Fruit fly (Drosophila melanogaster): Measurements from ENCODE around the gene wdb.

Gene wdb

DNA sequence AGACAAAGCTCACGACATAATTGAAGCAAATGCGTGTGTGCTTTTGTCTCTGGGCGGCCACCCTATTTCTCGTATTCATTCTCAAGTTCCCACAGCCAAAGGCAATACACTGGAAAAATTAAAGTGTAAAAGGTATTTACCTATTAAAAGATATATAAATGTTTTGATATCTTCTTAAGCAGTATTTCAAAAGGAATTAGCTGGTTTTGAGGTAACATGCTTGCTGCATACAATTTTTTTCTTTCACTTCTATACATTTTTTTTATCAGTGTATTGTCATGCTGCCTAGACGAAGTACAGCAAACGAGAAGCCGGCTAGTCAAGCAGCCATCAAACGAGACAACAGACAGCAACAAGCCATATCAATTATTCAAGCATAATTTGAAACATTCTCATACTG lies 31.8 kb upstream of the wdb start:
- no peak for TF ChIP-seq foxo (GFP tag; optimal IDR thresholded peaks at IDR 0.05)
- no peak for TF ChIP-seq N (GFP tag; optimal IDR thresholded peaks at IDR 0.05)
- no peak for TF ChIP-seq Dif (GFP tag; optimal IDR thresholded peaks at IDR 0.05; ENCODE audit: partially characterized antibody)
- TF ChIP-seq dmrt93B (GFP tag; optimal IDR thresholded peaks at IDR 0.05): no peak
- TF ChIP-seq OdsH (GFP tag; optimal IDR thresholded peaks at IDR 0.05): no peak
- no peak for TF ChIP-seq Vsx2 (GFP tag; optimal IDR thresholded peaks at IDR 0.05; ENCODE audit: partially characterized antibody)
- TF ChIP-seq Dfd (GFP tag; optimal IDR thresholded peaks at IDR 0.05): no peak
- no peak for TF ChIP-seq rgr (GFP tag; optimal IDR thresholded peaks at IDR 0.05)
- no peak for TF ChIP-seq pan (optimal IDR thresholded peaks at IDR 0.05)
- TF ChIP-seq brk (GFP tag; optimal IDR thresholded peaks at IDR 0.05): no peak
- no peak for TF ChIP-seq lola (GFP tag; optimal IDR thresholded peaks at IDR 0.05)
- no peak for TF ChIP-seq sv (GFP tag; optimal IDR thresholded peaks at IDR 0.05)
- no peak for TF ChIP-seq Hnf4 (GFP tag; optimal IDR thresholded peaks at IDR 0.05)
- TF ChIP-seq psq (GFP tag; optimal IDR thresholded peaks at IDR 0.05): no peak

dm6 chr3R:27610622-27611021 lies 28.6 kb upstream of the wdb start:
- TF ChIP-seq pan (optimal IDR thresholded peaks at IDR 0.05): no peak
- TF ChIP-seq jim (GFP tag; optimal IDR thresholded peaks at IDR 0.05): no peak
- no peak for TF ChIP-seq CrebA (GFP tag; optimal IDR thresholded peaks at IDR 0.05; ENCODE audit: borderline replicate concordance)
- no peak for TF ChIP-seq dmrt93B (GFP tag; optimal IDR thresholded peaks at IDR 0.05)
- no peak for TF ChIP-seq h (GFP tag; optimal IDR thresholded peaks at IDR 0.05)
- no peak for TF ChIP-seq Sp1 (GFP tag; optimal IDR thresholded peaks at IDR 0.05)
- TF ChIP-seq lola (GFP tag; optimal IDR thresholded peaks at IDR 0.05): no peak
- no peak for TF ChIP-seq Mio (GFP tag; optimal IDR thresholded peaks at IDR 0.05)
- no peak for TF ChIP-seq Jra (GFP tag; optimal IDR thresholded peaks at IDR 0.05)
- TF ChIP-seq rgr (GFP tag; optimal IDR thresholded peaks at IDR 0.05): no peak

DNA sequence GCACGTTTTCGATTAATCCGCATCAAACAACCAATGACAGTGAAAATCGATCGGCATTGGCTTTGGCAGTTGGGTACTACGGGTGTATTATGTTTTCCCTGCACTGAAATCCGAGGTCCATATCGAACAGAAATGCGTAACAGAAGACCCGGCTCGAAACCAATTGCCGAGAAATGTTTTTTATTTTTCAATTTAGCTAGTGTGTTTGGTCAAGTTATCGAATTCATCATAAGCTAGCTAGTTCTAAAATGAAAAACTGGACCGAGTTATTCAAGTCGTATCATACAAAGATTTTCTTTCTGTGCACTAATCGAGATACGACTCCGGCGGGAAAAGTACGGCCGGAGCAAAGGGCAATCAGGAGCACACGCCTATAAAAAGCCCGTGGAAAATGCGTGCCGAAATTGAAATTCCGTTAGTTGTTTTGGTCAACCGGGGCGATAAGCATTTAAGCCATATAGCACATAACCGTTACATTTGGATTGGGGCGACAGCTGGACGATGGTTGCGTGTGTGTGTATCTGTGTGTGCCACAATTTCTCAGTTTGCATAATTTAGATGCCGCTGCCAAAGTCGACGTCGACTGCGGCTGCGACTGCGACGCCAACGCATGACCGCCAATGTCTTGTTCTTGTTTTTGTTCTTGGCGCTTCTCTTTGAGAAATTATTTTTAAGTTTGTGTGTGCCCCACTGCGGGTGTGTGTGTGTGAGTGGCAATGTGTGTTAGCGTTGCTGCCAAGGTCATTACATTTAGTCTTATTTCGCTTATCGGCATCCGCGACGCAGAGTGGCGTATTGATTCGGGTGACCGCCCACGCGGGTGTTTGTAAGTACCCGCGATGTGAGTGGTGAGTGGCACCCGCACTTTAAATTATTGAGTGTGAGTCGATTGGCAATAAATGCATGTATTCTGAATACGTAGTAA lies 27.3 kb upstream of the wdb start:
- TF ChIP-seq jim (GFP tag; optimal IDR thresholded peaks at IDR 0.05): no peak
- TF ChIP-seq br (GFP tag; optimal IDR thresholded peaks at IDR 0.05): no peak
- no peak for TF ChIP-seq CrebA (GFP tag; optimal IDR thresholded peaks at IDR 0.05; ENCODE audit: borderline replicate concordance)
- TF ChIP-seq Rel (GFP tag; optimal IDR thresholded peaks at IDR 0.05): no peak
- no peak for TF ChIP-seq Rel (tag; optimal IDR thresholded peaks at IDR 0.05)
- no peak for TF ChIP-seq dsf (GFP tag; optimal IDR thresholded peaks at IDR 0.05; ENCODE audit: borderline replicate concordance)
- TF ChIP-seq CG9705 (GFP tag; optimal IDR thresholded peaks at IDR 0.05): no peak
- no peak for TF ChIP-seq fru (GFP tag; optimal IDR thresholded peaks at IDR 0.05)
- TF ChIP-seq sv (GFP tag; optimal IDR thresholded peaks at IDR 0.05): no peak
- no peak for TF ChIP-seq Jra (GFP tag; optimal IDR thresholded peaks at IDR 0.05)
- no peak for TF ChIP-seq Abd-B (GFP tag; optimal IDR thresholded peaks at IDR 0.05)
- TF ChIP-seq h (GFP tag; optimal IDR thresholded peaks at IDR 0.05): no peak
- no peak for TF ChIP-seq lola (GFP tag; optimal IDR thresholded peaks at IDR 0.05)
- no peak for TF ChIP-seq foxo (GFP tag; optimal IDR thresholded peaks at IDR 0.05)

DNA sequence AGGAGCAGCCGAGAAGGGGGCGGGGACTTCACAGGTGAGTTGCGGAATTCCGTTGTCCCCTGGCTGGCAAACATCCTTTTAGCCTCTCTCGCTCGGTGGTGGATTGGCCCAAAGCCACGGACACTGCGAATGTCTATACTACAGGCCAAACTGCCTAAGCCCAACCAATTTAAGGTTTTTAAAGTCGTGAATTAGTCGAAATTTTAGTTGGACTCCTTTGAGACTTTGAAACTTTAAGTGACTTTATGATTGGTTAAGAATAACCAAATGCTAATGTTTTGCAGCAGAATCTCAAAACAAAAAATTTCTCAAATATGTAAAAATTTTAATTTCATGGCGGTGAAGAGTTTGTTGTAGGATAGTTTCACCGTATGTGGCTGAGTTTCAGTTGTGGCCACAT lies 26.5 kb upstream of the wdb start:
- TF ChIP-seq psq (GFP tag; optimal IDR thresholded peaks at IDR 0.05) (no peak), CG9705 (GFP tag; optimal IDR thresholded peaks at IDR 0.05) (no peak), ey (GFP tag; optimal IDR thresholded peaks at IDR 0.05) (no peak), dsf (GFP tag; optimal IDR thresholded peaks at IDR 0.05; ENCODE audit: borderline replicate concordance) (no peak), usp (GFP tag; optimal IDR thresholded peaks at IDR 0.05) (no peak), Dif (GFP tag; optimal IDR thresholded peaks at IDR 0.05; ENCODE audit: partially characterized antibody) (no peak), Jra (GFP tag; optimal IDR thresholded peaks at IDR 0.05) (no peak), Sp1 (GFP tag; optimal IDR thresholded peaks at IDR 0.05) (no peak), GATAd (GFP tag; optimal IDR thresholded peaks at IDR 0.05) (no peak), foxo (GFP tag; optimal IDR thresholded peaks at IDR 0.05) (no peak), Myc (optimal IDR thresholded peaks at IDR 0.05) (no peak), Hr78 (GFP tag; optimal IDR thresholded peaks at IDR 0.05) (no peak), Rel (GFP tag; optimal IDR thresholded peaks at IDR 0.05) (no peak), Rel (tag; optimal IDR thresholded peaks at IDR 0.05) (no peak), dmrt93B (GFP tag; optimal IDR thresholded peaks at IDR 0.05) (no peak), CrebA (GFP tag; optimal IDR thresholded peaks at IDR 0.05; ENCODE audit: borderline replicate concordance) (no peak), N (GFP tag; optimal IDR thresholded peaks at IDR 0.05) (no peak), Hr83 (GFP tag; optimal IDR thresholded peaks at IDR 0.05; ENCODE audit: poor library complexity, severe bottlenecking) (no peak)
